Worm (Caenorhabditis elegans) whole organism, early embryonic: ENCODE measurements around the gene ZK1240.9.

Source experiments
- B0310.2 ChIP-seq: sonication (generic microtip); optimal IDR thresholded peaks from 2 replicates; lab custom pipeline; 2016; ENCODE audit warnings: mild to moderate bottlenecking, missing genetic modification characterization, missing compliant biosample characterization
- aly-1 ChIP-seq: sonication (generic microtip); optimal IDR thresholded peaks from 2 replicates; lab custom pipeline; 2016; ENCODE audit warnings: missing genetic modification characterization, missing compliant biosample characterization
- ama-1 ChIP-seq: fragments of 150-350 bp; optimal IDR thresholded peaks from 2 replicates; lab custom pipeline; 2014
- ets-7 ChIP-seq: sonication (generic microtip); optimal IDR thresholded peaks from 2 replicates; lab custom pipeline; 2016; ENCODE audit warnings: missing genotype, missing genetic modification characterization, missing compliant biosample characterization
- flt-1 ChIP-seq: fragments of 200-800 bp; sonication (Bioruptor generic); IDR thresholded peaks from 2 replicates; pipeline ENCODE4 v1.3.6; 2022; ENCODE audit warnings: missing genetic modification characterization, missing compliant biosample characterization
- hmbx-1 ChIP-seq: sonication (generic microtip); optimal IDR thresholded peaks from 2 replicates; lab custom pipeline; 2016; ENCODE audit warnings: mild to moderate bottlenecking, missing genetic modification characterization, missing compliant biosample characterization
- hmg-4 ChIP-seq: fragments of 200-800 bp; sonication (Bioruptor generic); optimal IDR thresholded peaks from 2 replicates; lab custom pipeline; 2018; ENCODE audit warnings: mild to moderate bottlenecking, missing genetic modification characterization, missing compliant biosample characterization
- scrt-1 ChIP-seq: fragments of 200-800 bp; sonication (Bioruptor generic); IDR thresholded peaks from 2 replicates; pipeline ENCODE4 v1.3.6; 2022; ENCODE audit warnings: missing genetic modification characterization, missing compliant biosample characterization
- tbx-11 ChIP-seq: fragments of 200-800 bp; sonication (Bioruptor generic); IDR thresholded peaks from 2 replicates; pipeline ENCODE4 v1.3.6; 2022; ENCODE audit warnings: missing genetic modification characterization, missing compliant biosample characterization
- tbx-37 ChIP-seq: fragments of 200-800 bp; sonication (Bioruptor generic); conservative IDR thresholded peaks from 2 replicates; pipeline ENCODE4 v1.3.6; 2022; ENCODE audit warnings: missing genetic modification reagents, missing genetic modification characterization, missing compliant biosample characterization
- tra-4 ChIP-seq: sonication (generic microtip); optimal IDR thresholded peaks from 2 replicates; lab custom pipeline; 2017; ENCODE audit warnings: missing genetic modification characterization, missing compliant biosample characterization

DNA sequence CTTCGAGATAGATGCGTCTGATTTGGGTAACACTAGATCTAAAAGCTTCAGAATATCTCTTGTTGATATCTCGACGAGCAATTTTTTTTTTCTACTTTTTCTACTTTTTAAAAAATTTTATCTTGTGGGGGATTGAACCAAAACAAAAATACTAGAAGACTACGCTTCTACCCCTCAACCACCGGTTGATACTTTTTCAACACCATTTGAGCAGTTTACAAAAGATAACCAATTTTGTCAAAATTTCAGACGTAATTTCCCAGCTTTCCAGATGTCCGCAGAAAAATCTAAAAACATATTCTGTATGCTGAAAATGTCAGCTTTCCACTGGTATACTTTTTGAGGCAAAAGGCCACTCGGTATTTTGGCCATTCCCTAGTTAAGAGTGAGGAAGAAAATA is 13.4 kb upstream of the ZK1240.9 start:
- no peak for TF ChIP-seq ets-7
- no peak for TF ChIP-seq ama-1 (lab: Kevin White, UChicago)
- no peak for TF ChIP-seq tbx-11 (GFP tag; lab: Robert Waterston, UW)
- TF ChIP-seq hmg-4: no peak
- TF ChIP-seq flt-1 (GFP tag; lab: Robert Waterston, UW): no peak
- no peak for TF ChIP-seq aly-1
- no peak for TF ChIP-seq tbx-37 (GFP tag; lab: Robert Waterston, UW)
- TF ChIP-seq scrt-1: no peak
- TF ChIP-seq tra-4 (tag; lab: Kevin White, UChicago): no peak
- no peak for TF ChIP-seq B0310.2 (tag; lab: Kevin White, UChicago)
- no peak for TF ChIP-seq hmbx-1
